Fruit fly (Drosophila melanogaster) whole organism, embryonic: Measurements from ENCODE around the gene Lip3.

ENCODE experiments used
- Antp ChIP-seq: fragments of 200-800 bp; sonication (Bioruptor generic); optimal IDR thresholded peaks from 3 replicates; lab custom pipeline; 2016; ENCODE audit warnings: missing biosample characterization, missing genetic modification characterization
- Atf-2 ChIP-seq: fragments of 200-800 bp; sonication (Bioruptor generic); optimal IDR thresholded peaks from 2 replicates; lab custom pipeline; 2016; ENCODE audit warnings: missing biosample characterization, missing genetic modification characterization
- CG1024 ChIP-seq: fragments of 200-800 bp; sonication (Bioruptor generic); IDR thresholded peaks from 2 replicates; pipeline ENCODE4 v1.3.6; 2022; ENCODE audit warnings: missing biosample characterization, missing genetic modification characterization
- CG10565 ChIP-seq: fragments of 200-800 bp; sonication (Bioruptor generic); optimal IDR thresholded peaks from 3 replicates; lab custom pipeline; 2016; ENCODE audit warnings: missing biosample characterization, mild to moderate bottlenecking, missing genetic modification characterization
- CG10959 ChIP-seq: fragments of 200-800 bp; sonication (Bioruptor generic); IDR thresholded peaks from 2 replicates; pipeline ENCODE4 v1.3.6; 2022; ENCODE audit warnings: missing biosample characterization, missing genetic modification characterization
- CG12744 ChIP-seq: fragments of 200-800 bp; sonication (Bioruptor generic); optimal IDR thresholded peaks from 2 replicates; lab custom pipeline; 2016; ENCODE audit warnings: missing biosample characterization, missing genetic modification characterization
- CG15011 ChIP-seq: fragments of 200-800 bp; sonication (Bioruptor generic); optimal IDR thresholded peaks from 3 replicates; lab custom pipeline; 2018; ENCODE audit warnings: missing biosample characterization, mild to moderate bottlenecking, missing genetic modification characterization
- CG1647 ChIP-seq: fragments of 200-800 bp; sonication (Bioruptor generic); optimal IDR thresholded peaks from 3 replicates; lab custom pipeline; 2016; ENCODE audit warnings: missing biosample characterization, missing genetic modification characterization
- CG16863 ChIP-seq: fragments of 200-800 bp; sonication (Bioruptor generic); optimal IDR thresholded peaks from 3 replicates; lab custom pipeline; 2016; ENCODE audit warnings: missing biosample characterization, missing genetic modification characterization
- CG3163 ChIP-seq: fragments of 200-800 bp; sonication (Bioruptor generic); optimal IDR thresholded peaks from 3 replicates; lab custom pipeline; 2016; ENCODE audit warnings: missing biosample characterization, missing genetic modification characterization
- CG43689 ChIP-seq: fragments of 200-800 bp; sonication (Bioruptor generic); IDR thresholded peaks from 2 replicates; pipeline ENCODE4 v1.3.6; 2022; ENCODE audit warnings: missing biosample characterization, missing genetic modification characterization
- CG4617 ChIP-seq: fragments of 200-800 bp; sonication (Bioruptor generic); optimal IDR thresholded peaks from 3 replicates; lab custom pipeline; 2016; ENCODE audit warnings: missing biosample characterization, missing genetic modification characterization, borderline replicate concordance
- CG7786 ChIP-seq: fragments of 200-800 bp; sonication (Bioruptor generic); optimal IDR thresholded peaks from 2 replicates; lab custom pipeline; 2016; ENCODE audit warnings: missing biosample characterization, missing genetic modification characterization
- CG7987 ChIP-seq: fragments of 200-800 bp; sonication (Bioruptor generic); optimal IDR thresholded peaks from 2 replicates; lab custom pipeline; 2018; ENCODE audit warnings: missing biosample characterization, mild to moderate bottlenecking, missing genetic modification characterization, moderate library complexity
- CTCF ChIP-seq: fragments of 200-800 bp; sonication (Bioruptor generic); optimal IDR thresholded peaks from 2 replicates; lab custom pipeline; 2017; ENCODE audit warnings: missing biosample characterization, mild to moderate bottlenecking, missing genetic modification characterization, moderate library complexity
- GATAe ChIP-seq: fragments of 200-800 bp; sonication (Bioruptor generic); conservative IDR thresholded peaks from 2 replicates; pipeline ENCODE4 v1.3.6; 2022; ENCODE audit warnings: missing biosample characterization, missing genetic modification characterization
- HmgD ChIP-seq: fragments of 200-800 bp; sonication (Bioruptor generic); optimal IDR thresholded peaks from 3 replicates; lab custom pipeline; 2016; ENCODE audit warnings: missing biosample characterization, missing genetic modification characterization
- Hr3 ChIP-seq: fragments of 200-800 bp; sonication (Bioruptor generic); optimal IDR thresholded peaks from 3 replicates; lab custom pipeline; 2016; ENCODE audit warnings: missing biosample characterization, missing genetic modification characterization
- Lim3 ChIP-seq: fragments of 200-800 bp; sonication (Bioruptor generic); IDR thresholded peaks from 2 replicates; pipeline ENCODE4 v1.3.6; 2022; ENCODE audit warnings: missing biosample characterization, missing genetic modification characterization
- Meics ChIP-seq: fragments of 200-800 bp; sonication (Bioruptor generic); optimal IDR thresholded peaks from 2 replicates; lab custom pipeline; 2017; ENCODE audit warnings: missing biosample characterization, mild to moderate bottlenecking, missing genetic modification characterization
- Mrtf ChIP-seq: fragments of 200-800 bp; sonication (Bioruptor generic); IDR thresholded peaks from 3 replicates; pipeline ENCODE4 v1.3.6; 2022; ENCODE audit warnings: missing biosample characterization, missing genetic modification characterization
- Oaz ChIP-seq: fragments of 200-800 bp; sonication (Bioruptor generic); IDR thresholded peaks from 2 replicates; pipeline ENCODE4 v1.3.6; 2022; ENCODE audit warnings: missing biosample characterization, missing genetic modification characterization
- Opbp ChIP-seq: fragments of 200-800 bp; sonication (Bioruptor generic); IDR thresholded peaks from 3 replicates; pipeline ENCODE4 v1.3.6; 2022; ENCODE audit warnings: missing biosample characterization, missing genetic modification characterization; ENCODE audit not compliant: partially characterized antibody
- Ravus ChIP-seq: fragments of 200-800 bp; sonication (Bioruptor generic); IDR thresholded peaks from 2 replicates; pipeline ENCODE4 v1.3.6; 2022; ENCODE audit warnings: missing biosample characterization, missing genetic modification characterization
- Rfx ChIP-seq: fragments of 200-800 bp; sonication (Bioruptor generic); IDR thresholded peaks from 2 replicates; pipeline ENCODE4 v1.3.6; 2022; ENCODE audit warnings: missing biosample characterization, missing genetic modification characterization
- Rx ChIP-seq: fragments of 200-800 bp; sonication (Bioruptor generic); IDR thresholded peaks from 2 replicates; pipeline ENCODE4 v1.3.6; 2022; ENCODE audit warnings: missing biosample characterization, missing genetic modification characterization
- ap ChIP-seq: fragments of 200-800 bp; sonication (Bioruptor generic); IDR thresholded peaks from 2 replicates; pipeline ENCODE4 v1.3.6; 2022; ENCODE audit warnings: missing biosample characterization, missing genetic modification characterization
- ara ChIP-seq: fragments of 200-800 bp; sonication (Bioruptor generic); IDR thresholded peaks from 2 replicates; pipeline ENCODE4 v1.3.6; 2022; ENCODE audit warnings: missing biosample characterization, missing genetic modification characterization
- az2 ChIP-seq: fragments of 200-800 bp; sonication (Bioruptor generic); optimal IDR thresholded peaks from 3 replicates; lab custom pipeline; 2016; ENCODE audit warnings: missing biosample characterization, missing genetic modification characterization
- chm ChIP-seq: fragments of 200-800 bp; sonication (Bioruptor generic); IDR thresholded peaks from 2 replicates; pipeline ENCODE4 v1.3.6; 2022; ENCODE audit warnings: missing biosample characterization, missing genetic modification characterization
- cwo ChIP-seq: fragments of 200-800 bp; sonication (Bioruptor generic); optimal IDR thresholded peaks from 3 replicates; lab custom pipeline; 2017; ENCODE audit warnings: missing biosample characterization, missing genetic modification characterization, mild to moderate bottlenecking, moderate library complexity, missing genetic modification reagents
- da ChIP-seq: fragments of 200-800 bp; sonication (Bioruptor generic); optimal IDR thresholded peaks from 2 replicates; lab custom pipeline; 2016; ENCODE audit warnings: missing biosample characterization, missing genetic modification characterization
- dan ChIP-seq: fragments of 200-800 bp; sonication (Bioruptor generic); IDR thresholded peaks from 2 replicates; pipeline ENCODE4 v1.3.6; 2022; ENCODE audit warnings: missing biosample characterization, missing genetic modification characterization
- disco-r ChIP-seq: fragments of 200-800 bp; sonication (Bioruptor generic); optimal IDR thresholded peaks from 2 replicates; lab custom pipeline; 2016; ENCODE audit warnings: missing biosample characterization, missing genetic modification characterization
- gfzf ChIP-seq: fragments of 200-800 bp; sonication (Bioruptor generic); optimal IDR thresholded peaks from 2 replicates; lab custom pipeline; 2016; ENCODE audit warnings: missing biosample characterization, mild to moderate bottlenecking, missing genetic modification characterization, moderate library complexity
- gsb-n ChIP-seq: fragments of 200-800 bp; sonication (Bioruptor generic); optimal IDR thresholded peaks from 3 replicates; lab custom pipeline; 2018; ENCODE audit warnings: missing biosample characterization, mild to moderate bottlenecking, missing genetic modification characterization
- gt ChIP-seq: fragments of 200-800 bp; sonication (Bioruptor generic); IDR thresholded peaks from 2 replicates; pipeline ENCODE4 v1.3.6; 2022; ENCODE audit warnings: missing biosample characterization, missing genetic modification characterization
- hb ChIP-seq: fragments of 200-800 bp; sonication (Bioruptor generic); IDR thresholded peaks from 3 replicates; pipeline ENCODE4 v1.3.6; 2022; ENCODE audit warnings: missing biosample characterization, missing genetic modification characterization; ENCODE audit not compliant: partially characterized antibody
- kah ChIP-seq: fragments of 200-800 bp; sonication (Bioruptor generic); optimal IDR thresholded peaks from 2 replicates; lab custom pipeline; 2018; ENCODE audit warnings: missing biosample characterization, mild to moderate bottlenecking, missing genetic modification characterization
- lab ChIP-seq: fragments of 200-800 bp; sonication (Bioruptor generic); optimal IDR thresholded peaks from 3 replicates; lab custom pipeline; 2017; ENCODE audit warnings: missing biosample characterization, missing genetic modification characterization, mild to moderate bottlenecking, moderate library complexity, missing genetic modification reagents
- lmd ChIP-seq: fragments of 200-800 bp; sonication (Bioruptor generic); IDR thresholded peaks from 2 replicates; pipeline ENCODE4 v1.3.6; 2022; ENCODE audit warnings: missing biosample characterization, missing genetic modification characterization
- mam ChIP-seq: fragments of 200-800 bp; sonication (Bioruptor generic); optimal IDR thresholded peaks from 3 replicates; lab custom pipeline; 2016; ENCODE audit warnings: missing biosample characterization, missing genetic modification characterization
- oc ChIP-seq: fragments of 200-800 bp; sonication (Bioruptor generic); optimal IDR thresholded peaks from 2 replicates; lab custom pipeline; 2018; ENCODE audit warnings: missing biosample characterization, mild to moderate bottlenecking, missing genetic modification characterization, moderate library complexity
- org-1 ChIP-seq: fragments of 200-800 bp; sonication (Bioruptor generic); optimal IDR thresholded peaks from 2 replicates; lab custom pipeline; 2017; ENCODE audit warnings: missing biosample characterization, missing genetic modification characterization
- sima ChIP-seq: fragments of 200-800 bp; sonication (Bioruptor generic); optimal IDR thresholded peaks from 2 replicates; lab custom pipeline; 2016; ENCODE audit warnings: missing biosample characterization, missing genetic modification characterization
- stc ChIP-seq: fragments of 200-800 bp; sonication (Bioruptor generic); IDR thresholded peaks from 2 replicates; pipeline ENCODE4 v1.3.6; 2022; ENCODE audit warnings: missing biosample characterization, missing genetic modification characterization
- twi ChIP-seq: fragments of 200-800 bp; optimal IDR thresholded peaks from 2 replicates; lab custom pipeline; 2019; ENCODE audit warnings: missing biosample characterization, mild to moderate bottlenecking, missing genetic modification characterization, moderate library complexity
- vnd ChIP-seq: fragments of 200-800 bp; sonication (Bioruptor generic); IDR thresholded peaks from 3 replicates; pipeline ENCODE4 v1.3.6; 2022; ENCODE audit warnings: missing biosample characterization, missing genetic modification characterization; ENCODE audit not compliant: partially characterized antibody
- wek ChIP-seq: fragments of 200-800 bp; sonication (Bioruptor generic); optimal IDR thresholded peaks from 3 replicates; lab custom pipeline; 2018; ENCODE audit warnings: missing biosample characterization, mild to moderate bottlenecking, missing genetic modification characterization, moderate library complexity

The Lip3 gene

DNA sequence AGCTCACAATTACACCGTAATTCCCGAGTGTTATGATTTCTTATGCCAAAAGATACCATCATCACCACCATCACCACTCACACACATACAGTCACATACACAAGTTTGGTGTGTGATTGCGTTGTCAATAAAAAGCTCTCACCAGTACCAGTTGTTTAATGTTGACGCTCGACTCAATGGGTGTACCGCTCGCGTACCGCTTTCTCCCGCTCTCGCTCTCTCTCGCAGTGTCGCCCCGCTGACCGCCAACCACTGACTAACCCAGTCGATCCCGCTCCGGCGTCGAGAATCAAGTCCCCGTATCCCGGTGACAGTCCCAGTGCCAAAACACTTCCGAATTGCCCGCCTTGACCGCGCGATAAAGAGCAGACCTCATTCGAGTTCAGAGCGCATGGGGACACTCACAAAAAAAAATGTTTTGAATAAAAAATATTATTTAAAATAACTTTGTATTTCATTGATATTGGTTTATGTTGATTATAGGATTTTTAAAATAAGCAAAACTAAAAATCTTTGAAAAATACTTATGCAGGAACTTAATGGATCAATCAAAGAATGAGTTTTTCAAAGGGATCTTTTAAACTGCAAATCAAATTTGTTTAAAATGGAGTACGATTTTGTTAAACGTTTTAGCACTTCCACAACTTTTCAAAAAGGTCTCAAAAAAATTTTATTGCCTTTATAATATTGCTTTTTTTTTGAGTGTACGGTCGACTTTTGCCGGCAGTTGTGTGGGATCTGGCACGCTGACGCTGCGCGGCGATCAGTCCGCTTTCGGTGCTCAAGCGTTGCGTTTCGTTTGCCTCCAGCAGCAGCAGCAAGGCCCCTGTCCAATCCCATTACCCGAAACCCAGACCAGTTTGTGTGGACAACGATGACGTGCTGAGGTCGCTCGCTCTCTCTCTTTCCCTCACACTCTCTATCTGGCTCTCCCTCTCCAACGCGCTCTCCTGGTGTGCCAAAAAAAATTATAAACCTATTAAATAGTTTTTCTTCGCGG lies 7.2 kb downstream of the Lip3 start, which contains the start of gene Dic1 (continued):
- TF ChIP-seq Meics (GFP tag; lab: Kevin White, UChicago) (peak; percentile 98), CG10565 (GFP tag; lab: Kevin White, UChicago) (peak; percentile 85), Antp (GFP tag; lab: Kevin White, UChicago) (peak; percentile 88), GATAe (GFP tag; lab: Robert Waterston, UW) (peak; percentile 65), CG1024 (GFP tag; lab: Robert Waterston, UW) (peak; percentile 77), Rfx (GFP tag; lab: Robert Waterston, UW) (peak; percentile 93), lab (GFP tag; lab: Kevin White, UChicago) (peak; percentile 98), gt (GFP tag; lab: Robert Waterston, UW) (peak; percentile 69), CG4617 (GFP tag; lab: Kevin White, UChicago) (peak; percentile 84), vnd (GFP tag; lab: Robert Waterston, UW) (0 out of 3 replicates have a peak, but pooled peaks have one; percentile 7), org-1 (GFP tag; lab: Kevin White, UChicago) (peak; percentile 96), Mrtf (GFP tag; lab: Robert Waterston, UW) (peak; percentile 90), gsb-n (tag; lab: Kevin White, UChicago) (peak; percentile 93), stc (GFP tag; lab: Robert Waterston, UW) (peak; percentile 89), Atf-2 (peak; percentile 92), CG12744 (GFP tag; lab: Kevin White, UChicago) (peak; percentile 86), Oaz (GFP tag; lab: Robert Waterston, UW) (peak; percentile 86), sima (GFP tag; lab: Kevin White, UChicago) (peak; percentile 59), ap (peak; percentile 75; the same call in 1 of the 2 replicates), CG7786 (GFP tag; lab: Kevin White, UChicago) (peak; percentile 91), CG15011 (peak; percentile 95), Ravus (GFP tag; lab: Robert Waterston, UW) (peak; percentile 69), dan (GFP tag; lab: Robert Waterston, UW) (no peak), Hr3 (GFP tag; lab: Kevin White, UChicago) (peak; percentile 96), CG7987 (peak; percentile 75), oc (peak; percentile 89), cwo (peak; percentile 97), kah (GFP tag; lab: Kevin White, UChicago) (peak; percentile 93), chm (peak; percentile 74; the same call in 1 of the 2 replicates), Lim3 (GFP tag; lab: Robert Waterston, UW) (peak; percentile 74), HmgD (GFP tag; lab: Kevin White, UChicago) (peak; percentile 42), CG3163 (peak; percentile 64), CG1647 (GFP tag; lab: Kevin White, UChicago) (peak; percentile 76), disco-r (GFP tag; lab: Kevin White, UChicago) (peak; percentile 76), twi (tag; lab: Kevin White, UChicago) (peak; percentile 89), lmd (peak; percentile 96), gfzf (GFP tag; lab: Kevin White, UChicago) (no peak), da (GFP tag; lab: Kevin White, UChicago) (peak; percentile 77), hb (no peak), CG16863 (GFP tag; lab: Kevin White, UChicago) (peak; percentile 87), CG43689 (GFP tag; lab: Robert Waterston, UW) (peak; percentile 70; the same call in 1 of the 2 replicates), mam (GFP tag; lab: Kevin White, UChicago) (peak; percentile 92), CTCF (GFP tag; lab: Kevin White, UChicago) (peak; percentile 63), ara (peak; percentile 79), Rx (GFP tag; lab: Robert Waterston, UW) (peak; percentile 73), az2 (GFP tag; lab: Kevin White, UChicago) (peak; percentile 97), CG10959 (GFP tag; lab: Robert Waterston, UW) (peak; percentile 79), wek (peak; percentile 49), Opbp (GFP tag; lab: Robert Waterston, UW) (peak; percentile 52; the same call in 1 of the 3 replicates)
